Worm (Caenorhabditis elegans) whole organism, young adult: ENCODE measurements around the gene grl-9.

Source experiments
- F10E7.11 ChIP-seq: sonication (generic microtip); optimal IDR thresholded peaks from 2 replicates; lab custom pipeline; 2017; ENCODE audit warnings: mild to moderate bottlenecking, missing genetic modification characterization, moderate library complexity, missing compliant biosample characterization
- F33H1.4 ChIP-seq: fragments of 200-800 bp; sonication (Bioruptor generic); IDR thresholded peaks from 2 replicates; pipeline ENCODE4 v1.3.6; 2022; ENCODE audit warnings: missing genetic modification reagents, missing genetic modification characterization, missing compliant biosample characterization
- F37B4.10 ChIP-seq: fragments of 200-800 bp; sonication (Bioruptor generic); IDR thresholded peaks from 2 replicates; pipeline ENCODE4 v1.3.6; 2022; ENCODE audit warnings: missing genetic modification characterization, missing compliant biosample characterization
- F49E8.2 ChIP-seq: sonication (generic microtip); optimal IDR thresholded peaks from 3 replicates; lab custom pipeline; 2017; ENCODE audit warnings: missing genetic modification characterization, mild to moderate bottlenecking, missing compliant biosample characterization, antibody characterized with exemption, moderate library complexity; ENCODE audit not compliant: insufficient read depth
- F57C9.4 ChIP-seq: sonication (generic microtip); optimal IDR thresholded peaks from 2 replicates; lab custom pipeline; 2017; ENCODE audit warnings: mild to moderate bottlenecking, missing genetic modification characterization, missing compliant biosample characterization
- K11D2.4 ChIP-seq: fragments of 200-800 bp; sonication (Bioruptor generic); IDR thresholded peaks from 2 replicates; pipeline ENCODE4 v1.3.6; 2022; ENCODE audit warnings: missing genetic modification reagents, missing genetic modification characterization, missing compliant biosample characterization
- K12H6.12 ChIP-seq: fragments of 200-800 bp; sonication (Bioruptor generic); optimal IDR thresholded peaks from 2 replicates; lab custom pipeline; 2018; ENCODE audit warnings: mild to moderate bottlenecking, missing genetic modification characterization, missing compliant biosample characterization
- T07F8.4 ChIP-seq: sonication (generic microtip); optimal IDR thresholded peaks from 2 replicates; lab custom pipeline; 2016; ENCODE audit warnings: mild to moderate bottlenecking, missing genetic modification characterization, moderate library complexity, missing compliant biosample characterization
- Y53F4B.3 ChIP-seq: fragments of 200-800 bp; sonication (Bioruptor generic); IDR thresholded peaks from 2 replicates; pipeline ENCODE4 v1.3.6; 2022; ENCODE audit warnings: missing genetic modification reagents, missing genetic modification characterization, missing compliant biosample characterization
- ama-1 ChIP-seq, 3 experiments: fragments of 150-350 bp in 1 of 3; sonication (generic microtip) in 2 of 3; optimal IDR thresholded peaks; 2 replicates each; lab custom pipeline; 2014 to 2018; ENCODE audit warnings: missing biosample characterization in 2 of 3, missing genetic modification characterization in 2 of 3, missing genetic modification reagents in 2 of 3
- aptf-3 ChIP-seq: fragments of 200-800 bp; sonication (Bioruptor generic); IDR thresholded peaks from 2 replicates; pipeline ENCODE4 v1.3.6; 2022; ENCODE audit warnings: missing genetic modification characterization, missing compliant biosample characterization
- athp-1 ChIP-seq: sonication (generic microtip); optimal IDR thresholded peaks from 2 replicates; lab custom pipeline; 2017; ENCODE audit warnings: mild to moderate bottlenecking, missing genetic modification characterization, missing compliant biosample characterization
- attf-5 ChIP-seq: fragments of 200-800 bp; sonication (Bioruptor generic); optimal IDR thresholded peaks from 2 replicates; lab custom pipeline; 2018; ENCODE audit warnings: mild to moderate bottlenecking, missing genetic modification characterization, missing compliant biosample characterization
- bed-1 ChIP-seq: fragments of 200-800 bp; sonication (Bioruptor generic); IDR thresholded peaks from 2 replicates; pipeline ENCODE4 v1.3.6; 2022; ENCODE audit warnings: missing genetic modification reagents, missing genetic modification characterization, missing compliant biosample characterization
- bed-2 ChIP-seq: fragments of 200-800 bp; sonication (Bioruptor generic); IDR thresholded peaks from 2 replicates; pipeline ENCODE4 v1.3.6; 2022; ENCODE audit warnings: missing genetic modification reagents, missing genetic modification characterization, missing compliant biosample characterization
- cebp-2 ChIP-seq: fragments of 200-800 bp; sonication (Bioruptor generic); IDR thresholded peaks from 2 replicates; pipeline ENCODE4 v1.3.6; 2022; ENCODE audit warnings: missing genetic modification characterization, missing compliant biosample characterization
- ceh-27 ChIP-seq: fragments of 200-800 bp; sonication (Bioruptor generic); optimal IDR thresholded peaks from 2 replicates; lab custom pipeline; 2018; ENCODE audit warnings: mild to moderate bottlenecking, missing genetic modification characterization, moderate library complexity, missing compliant biosample characterization
- ceh-40 ChIP-seq: fragments of 200-800 bp; sonication (Bioruptor generic); IDR thresholded peaks from 2 replicates; pipeline ENCODE4 v1.3.6; 2022; ENCODE audit warnings: missing genetic modification characterization, missing compliant biosample characterization
- ceh-91 ChIP-seq: fragments of 200-800 bp; sonication (Bioruptor generic); IDR thresholded peaks from 2 replicates; pipeline ENCODE4 v1.3.6; 2022; ENCODE audit warnings: missing genetic modification reagents, missing genetic modification characterization, missing compliant biosample characterization
- chd-7 ChIP-seq: sonication (generic microtip); optimal IDR thresholded peaks from 2 replicates; lab custom pipeline; 2016; ENCODE audit warnings: mild to moderate bottlenecking, missing genetic modification characterization, moderate library complexity, missing compliant biosample characterization
- die-1 ChIP-seq: sonication (generic microtip); optimal IDR thresholded peaks from 2 replicates; lab custom pipeline; 2016; ENCODE audit warnings: missing genotype, mild to moderate bottlenecking, missing genetic modification characterization, missing compliant biosample characterization
- dox-1 ChIP-seq: fragments of 200-800 bp; sonication (Bioruptor generic); IDR thresholded peaks from 2 replicates; pipeline ENCODE4 v1.3.6; 2022; ENCODE audit warnings: missing genetic modification reagents, missing genetic modification characterization, missing compliant biosample characterization
- lin-40 ChIP-seq: sonication (generic microtip); optimal IDR thresholded peaks from 2 replicates; lab custom pipeline; 2016; ENCODE audit warnings: missing genetic modification characterization, mild to moderate bottlenecking, missing compliant biosample characterization, missing genotype, missing genetic modification reagents
- lin-54 ChIP-seq: fragments of 200-800 bp; sonication (Bioruptor generic); optimal IDR thresholded peaks from 2 replicates; lab custom pipeline; 2018; ENCODE audit warnings: mild to moderate bottlenecking, missing genetic modification characterization, missing compliant biosample characterization
- lir-1 ChIP-seq: fragments of 200-800 bp; sonication (Bioruptor generic); conservative IDR thresholded peaks from 2 replicates; pipeline ENCODE4 v1.3.6; 2022; ENCODE audit warnings: missing genetic modification reagents, missing genetic modification characterization, missing compliant biosample characterization
- madf-3 ChIP-seq: fragments of 200-800 bp; sonication (Bioruptor generic); IDR thresholded peaks from 2 replicates; pipeline ENCODE4 v1.3.6; 2022; ENCODE audit warnings: missing genetic modification reagents, missing genetic modification characterization, missing compliant biosample characterization
- madf-6 ChIP-seq: fragments of 200-800 bp; sonication (Bioruptor generic); IDR thresholded peaks from 2 replicates; pipeline ENCODE4 v1.3.6; 2022; ENCODE audit warnings: missing genetic modification reagents, missing genetic modification characterization, missing compliant biosample characterization
- mel-28 ChIP-seq: sonication (generic microtip); optimal IDR thresholded peaks from 2 replicates; lab custom pipeline; 2016; ENCODE audit warnings: borderline replicate concordance, mild to moderate bottlenecking, missing genetic modification characterization, missing compliant biosample characterization
- nhr-80 ChIP-seq: sonication (generic microtip); optimal IDR thresholded peaks from 2 replicates; lab custom pipeline; 2016; ENCODE audit warnings: missing genetic modification characterization, missing compliant biosample characterization
- rec-8 ChIP-seq, 2 experiments: sonication (generic microtip); optimal IDR thresholded peaks; 2 replicates each; lab custom pipeline; 2016; ENCODE audit warnings: mild to moderate bottlenecking in 2 of 2, missing genetic modification characterization in 2 of 2, missing genetic modification reagents in 2 of 2, missing genotype in 2 of 2, missing biosample characterization in 1 of 2, missing compliant biosample characterization in 1 of 2, moderate library complexity in 1 of 2
- rpc-1 ChIP-seq, 2 experiments: fragments of 150-350 bp in 1 of 2; sonication (generic microtip) in 1 of 2; optimal IDR thresholded peaks; 2 replicates each; lab custom pipeline; 2014 to 2018; ENCODE audit warnings: missing biosample characterization in 1 of 2, missing genetic modification characterization in 1 of 2, missing genetic modification reagents in 1 of 2, missing genotype in 1 of 2
- sdz-38 ChIP-seq: sonication (generic microtip); optimal IDR thresholded peaks from 2 replicates; lab custom pipeline; 2016; ENCODE audit warnings: missing genotype, missing genetic modification characterization, missing compliant biosample characterization
- snpc-1.1 ChIP-seq: sonication (generic microtip); optimal IDR thresholded peaks from 2 replicates; lab custom pipeline; 2017; ENCODE audit warnings: missing genetic modification characterization, mild to moderate bottlenecking, missing compliant biosample characterization, antibody characterized with exemption, moderate library complexity, missing genotype, missing genetic modification reagents; ENCODE audit not compliant: insufficient read depth
- snpc-4 ChIP-seq, 5 experiments: fragments of 150-350 bp in 1 of 5; sonication (generic microtip) in 4 of 5; optimal IDR thresholded peaks; 2 replicates each; lab custom pipeline; 2014 to 2018; ENCODE audit warnings: missing genetic modification characterization in 5 of 5, missing biosample characterization in 3 of 5, antibody characterized with exemption in 2 of 5, mild to moderate bottlenecking in 2 of 5, missing compliant biosample characterization in 2 of 5, missing genotype in 2 of 5, moderate library complexity in 2 of 5, missing genetic modification reagents in 1 of 5
- tbx-9 ChIP-seq: sonication (generic microtip); optimal IDR thresholded peaks from 2 replicates; lab custom pipeline; 2016; ENCODE audit warnings: borderline replicate concordance, missing genetic modification characterization, inconsistent platforms, missing compliant biosample characterization
- tlf-1 ChIP-seq: fragments of 200-800 bp; sonication (Bioruptor generic); optimal IDR thresholded peaks from 2 replicates; lab custom pipeline; 2018; ENCODE audit warnings: mild to moderate bottlenecking, missing genetic modification characterization, missing compliant biosample characterization
- ztf-28 ChIP-seq: fragments of 200-800 bp; sonication (Bioruptor generic); IDR thresholded peaks from 2 replicates; pipeline ENCODE4 v1.3.6; 2022; ENCODE audit warnings: missing genetic modification reagents, missing genetic modification characterization, missing compliant biosample characterization

The grl-9 gene

DNA sequence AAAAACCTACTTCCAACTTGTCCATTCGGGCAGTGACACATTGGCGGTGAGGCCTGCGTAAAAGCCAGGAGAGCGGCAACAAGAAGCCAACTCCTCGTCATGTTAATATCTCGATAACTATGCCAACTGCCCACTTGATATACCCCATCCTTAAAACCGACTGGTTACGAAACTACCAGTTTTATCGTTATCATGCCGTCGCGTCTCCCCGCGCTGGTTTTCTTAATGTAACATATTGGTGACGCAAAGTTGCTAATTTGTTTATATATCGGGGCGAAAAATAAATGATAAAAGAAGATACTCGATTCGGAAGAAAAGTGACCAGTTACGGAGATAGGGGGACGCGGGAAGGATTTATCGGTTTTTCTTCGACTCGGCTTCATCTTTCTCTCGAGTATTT lies at the start of gene grl-9:
Gene grl-9 (minus strand): TSS at position 101 of the 400 bp plus-strand sequence.
- TF ChIP-seq F57C9.4 (tag; lab: Kevin White, UChicago): no peak
- TF ChIP-seq bed-2 (GFP tag; lab: Robert Waterston, UW): no peak
- TF ChIP-seq lir-1 (GFP tag; lab: Robert Waterston, UW): no peak
- TF ChIP-seq dox-1 (GFP tag; lab: Robert Waterston, UW): no peak
- no peak for TF ChIP-seq K11D2.4
- TF ChIP-seq attf-5 (GFP tag; lab: Kevin White, UChicago): no peak
- no peak for TF ChIP-seq K12H6.12 (tag; lab: Kevin White, UChicago)
- TF ChIP-seq athp-1 (tag; lab: Kevin White, UChicago): no peak
- TF ChIP-seq ceh-91: no peak
- TF ChIP-seq Y53F4B.3 (GFP tag; lab: Robert Waterston, UW): no peak

- TF ChIP-seq rec-8 (tag; optimal IDR thresholded peaks at IDR 0.05; lab: Kevin White, UChicago) (no peak), cebp-2 (0 out of 2 replicates have a peak, but pooled peaks have one; percentile 26), chd-7 (tag; lab: Kevin White, UChicago) (no peak), F49E8.2 (tag; lab: Kevin White, UChicago) (no peak)
Measured at ce11 chrV:6780676-6781075, 49.2 kb upstream of the grl-9 start.

ce11 chrV:6780166-6780565 lies 48.7 kb upstream of the grl-9 start, which contains the start of gene ZC404.15:
TSS of gene ZC404.15 (plus strand) at chrV:6780466.
- TF ChIP-seq snpc-4 (GFP tag; optimal IDR thresholded peaks at IDR 0.05; lab: Kevin White, UChicago) (no peak), snpc-4 (tag; optimal IDR thresholded peaks at IDR 0.05; lab: Kevin White, UChicago) (no peak), madf-3 (GFP tag; lab: Robert Waterston, UW) (no peak), ceh-27 (GFP tag; lab: Kevin White, UChicago) (no peak), F37B4.10 (GFP tag; lab: Robert Waterston, UW) (no peak), tbx-9 (no peak), tlf-1 (GFP tag; lab: Kevin White, UChicago) (no peak), die-1 (no peak), ama-1 (optimal IDR thresholded peaks at IDR 0.05; lab: Kevin White, UChicago) (no peak), ama-1 (GFP tag; optimal IDR thresholded peaks at IDR 0.05; lab: Kevin White, UChicago) (no peak), mel-28 (tag; lab: Kevin White, UChicago) (no peak), lin-40 (no peak), dox-1 (GFP tag; lab: Robert Waterston, UW) (no peak), ceh-40 (GFP tag; lab: Robert Waterston, UW) (no peak), F33H1.4 (no peak), T07F8.4 (tag; lab: Kevin White, UChicago) (no peak), aptf-3 (GFP tag; lab: Robert Waterston, UW) (no peak), bed-1 (GFP tag; lab: Robert Waterston, UW) (no peak), sdz-38 (no peak), bed-2 (GFP tag; lab: Robert Waterston, UW) (no peak)

- TF ChIP-seq lin-54 (no peak), F10E7.11 (no peak), nhr-80 (tag; lab: Kevin White, UChicago) (no peak), madf-6 (no peak), ztf-28 (GFP tag; lab: Robert Waterston, UW) (no peak), rpc-1 (optimal IDR thresholded peaks at IDR 0.05; lab: Kevin White, UChicago) (no peak), rpc-1 (tag; optimal IDR thresholded peaks at IDR 0.05; lab: Kevin White, UChicago) (no peak), snpc-1.1 (tag; lab: Kevin White, UChicago) (no peak), Y53F4B.3 (GFP tag; lab: Robert Waterston, UW) (no peak)
Measured at ce11 chrV:6778457-6778856, 47.0 kb upstream of the grl-9 start.
